4 worm cellular contexts compared by ENCODE assay signal in genomic region chrIII:12614669-12615451, ce11.
TF ChIP-seq lines count a peak whose summit lies in the region.

No protein-coding gene starts in this region.

TF ChIP-seq in whole organism, L2 larva, 48 proteins besides CTCF, POLR2A, EP300 and RAD21 (continues in another document):
- TF ChIP-seq crh-2 (tag; optimal IDR thresholded peaks at IDR 0.05; lab: Kevin White, UChicago) (peak; percentile 50), Y55F3AM.14 (GFP tag; optimal IDR thresholded peaks at IDR 0.05; lab: Kevin White, UChicago) (no peak), nhr-21 (tag; optimal IDR thresholded peaks at IDR 0.05; lab: Kevin White, UChicago) (peak; percentile 38), sma-3 (GFP tag; optimal IDR thresholded peaks at IDR 0.05; lab: Kevin White, UChicago) (peak; percentile 82), nhr-12 (tag; optimal IDR thresholded peaks at IDR 0.05; lab: Kevin White, UChicago) (no peak), F13H6.1 (tag; optimal IDR thresholded peaks at IDR 0.05; lab: Kevin White, UChicago) (peak; percentile 43), nhr-25 (tag; optimal IDR thresholded peaks at IDR 0.05; lab: Kevin White, UChicago) (peak; percentile 54), gmeb-1 (tag; optimal IDR thresholded peaks at IDR 0.05; lab: Kevin White, UChicago) (peak; percentile 57), lin-11 (tag; optimal IDR thresholded peaks at IDR 0.05; lab: Kevin White, UChicago) (peak; percentile 6), sem-4 (tag; optimal IDR thresholded peaks at IDR 0.05; lab: Kevin White, UChicago) (peak; percentile 73), ztf-1 (GFP tag; conservative IDR thresholded peaks at IDR 0.05; lab: Robert Waterston, UW) (no peak), nhr-23 (tag; optimal IDR thresholded peaks at IDR 0.05; lab: Kevin White, UChicago) (no peak), aly-2 (tag; optimal IDR thresholded peaks at IDR 0.05; lab: Kevin White, UChicago) (no peak), nhr-77 (tag; optimal IDR thresholded peaks at IDR 0.05; lab: Kevin White, UChicago) (no peak), ama-1 (optimal IDR thresholded peaks at IDR 0.05; lab: Kevin White, UChicago) (peak; percentile 82), nhr-129 (tag; optimal IDR thresholded peaks at IDR 0.05; lab: Kevin White, UChicago) (peak; percentile 79), ceh-16 (tag; optimal IDR thresholded peaks at IDR 0.05; lab: Kevin White, UChicago) (peak; percentile 20), lsy-2 (tag; optimal IDR thresholded peaks at IDR 0.05; lab: Kevin White, UChicago) (peak; percentile 38 to 57), snpc-4 (tag; optimal IDR thresholded peaks at IDR 0.05; lab: Kevin White, UChicago) (no peak), elt-3 (tag; optimal IDR thresholded peaks at IDR 0.05; lab: Kevin White, UChicago) (no peak), fos-1 (tag; optimal IDR thresholded peaks at IDR 0.05; lab: Kevin White, UChicago) (peak; percentile 91), R02D3.7 (tag; optimal IDR thresholded peaks at IDR 0.05; lab: Kevin White, UChicago) (no peak), egl-27 (tag; optimal IDR thresholded peaks at IDR 0.05; lab: Kevin White, UChicago) (no peak), unc-55 (GFP tag; optimal IDR thresholded peaks at IDR 0.05; lab: Kevin White, UChicago) (no peak)

TF ChIP-seq in whole organism, L4 larva, 104 proteins besides CTCF, POLR2A, EP300 and RAD21 (continues in another document):
- TF ChIP-seq F10B5.3 (tag; optimal IDR thresholded peaks at IDR 0.05; lab: Kevin White, UChicago) (no peak), cey-2 (tag; optimal IDR thresholded peaks at IDR 0.05; lab: Kevin White, UChicago; ENCODE audit: borderline replicate concordance, insufficient read depth) (no peak), sdz-12 (GFP tag; optimal IDR thresholded peaks at IDR 0.05; lab: Kevin White, UChicago) (no peak), egl-27 (tag; optimal IDR thresholded peaks at IDR 0.05; lab: Kevin White, UChicago) (no peak), spr-1 (tag; optimal IDR thresholded peaks at IDR 0.05; lab: Kevin White, UChicago) (no peak), R02D3.7 (tag; optimal IDR thresholded peaks at IDR 0.05; lab: Kevin White, UChicago) (no peak), hif-1 (tag; optimal IDR thresholded peaks at IDR 0.05; lab: Kevin White, UChicago) (peak in 1 of 2 experiments; percentile 59), rbr-2 (tag; optimal IDR thresholded peaks at IDR 0.05; lab: Kevin White, UChicago) (no peak), ZK546.5 (tag; optimal IDR thresholded peaks at IDR 0.05; lab: Kevin White, UChicago) (no peak), lin-13 (GFP tag; optimal IDR thresholded peaks at IDR 0.05; lab: Kevin White, UChicago) (peak; percentile 52), mdt-29 (GFP tag; IDR thresholded peaks at IDR 0.05; lab: Robert Waterston, UW) (peak; percentile 98), lin-39 (tag; optimal IDR thresholded peaks at IDR 0.05; lab: Kevin White, UChicago) (no peak), dve-1 (tag; optimal IDR thresholded peaks at IDR 0.05; lab: Kevin White, UChicago; ENCODE audit: insufficient read depth) (peak; percentile 90), attf-4 (tag; optimal IDR thresholded peaks at IDR 0.05; lab: Kevin White, UChicago) (no peak), nhr-41 (GFP tag; IDR thresholded peaks at IDR 0.05; lab: Robert Waterston, UW) (no peak), hlh-30 (tag; optimal IDR thresholded peaks at IDR 0.05; lab: Kevin White, UChicago; ENCODE audit: insufficient read depth) (peak; percentile 94), saeg-2 (GFP tag; IDR thresholded peaks at IDR 0.05; lab: Robert Waterston, UW) (0 out of 2 replicates have a peak, but pooled peaks have one; percentile 13), lin-1 (GFP tag; IDR thresholded peaks at IDR 0.05; lab: Robert Waterston, UW) (0 out of 2 replicates have a peak, but pooled peaks have one; percentile 16), hlh-11 (tag; optimal IDR thresholded peaks at IDR 0.05; lab: Kevin White, UChicago) (peak; percentile 93), D1046.2 (GFP tag; IDR thresholded peaks at IDR 0.05; lab: Robert Waterston, UW) (no peak), ces-1 (GFP tag; optimal IDR thresholded peaks at IDR 0.05; lab: Kevin White, UChicago) (no peak), mxl-2 (GFP tag; conservative IDR thresholded peaks at IDR 0.05; lab: Robert Waterston, UW) (no peak), zip-2 (tag; optimal IDR thresholded peaks at IDR 0.05; lab: Kevin White, UChicago) (no peak)

TF ChIP-seq in whole organism, late embryonic, 69 proteins besides CTCF, POLR2A, EP300 and RAD21:
- TF ChIP-seq tbx-7 (tag; optimal IDR thresholded peaks at IDR 0.05; lab: Kevin White, UChicago) (no peak), T23F11.4 (GFP tag; optimal IDR thresholded peaks at IDR 0.05; lab: Kevin White, UChicago) (peak; percentile 1), ceh-45 (GFP tag; IDR thresholded peaks at IDR 0.05; lab: Robert Waterston, UW) (no peak), fkh-6 (tag; optimal IDR thresholded peaks at IDR 0.05; lab: Kevin White, UChicago) (no peak), lim-6 (tag; optimal IDR thresholded peaks at IDR 0.05; lab: Kevin White, UChicago) (no peak), ceh-14 (tag; optimal IDR thresholded peaks at IDR 0.05; lab: Kevin White, UChicago) (peak; percentile 0), elt-2 (tag; optimal IDR thresholded peaks at IDR 0.05; lab: Kevin White, UChicago) (peak; percentile 64), nfya-1 (tag; optimal IDR thresholded peaks at IDR 0.05; lab: Kevin White, UChicago) (peak; percentile 47), tbx-2 (tag; optimal IDR thresholded peaks at IDR 0.05; lab: Kevin White, UChicago) (peak; percentile 44), npax-4 (tag; optimal IDR thresholded peaks at IDR 0.05; lab: Kevin White, UChicago) (no peak), ama-1 (optimal IDR thresholded peaks at IDR 0.05; lab: Kevin White, UChicago) (peak; percentile 29), F13H6.1 (tag; optimal IDR thresholded peaks at IDR 0.05; lab: Kevin White, UChicago) (no peak), ttx-3 (tag; optimal IDR thresholded peaks at IDR 0.05; lab: Kevin White, UChicago) (peak; percentile 80), sox-2 (GFP tag; IDR thresholded peaks at IDR 0.05; lab: Robert Waterston, UW) (no peak), unc-42 (tag; optimal IDR thresholded peaks at IDR 0.05; lab: Kevin White, UChicago) (peak; percentile 42), hlh-30 (tag; optimal IDR thresholded peaks at IDR 0.05; lab: Kevin White, UChicago; ENCODE audit: insufficient read depth) (peak; percentile 86)

TF ChIP-seq in whole organism, mixed stage, embryonic, 35 proteins besides CTCF, POLR2A, EP300 and RAD21:
- TF ChIP-seq hlh-1 (tag; optimal IDR thresholded peaks at IDR 0.05; lab: Kevin White, UChicago) (peak; percentile 61), sem-2 (GFP tag; optimal IDR thresholded peaks at IDR 0.05; lab: Kevin White, UChicago) (no peak), ceh-83 (GFP tag; optimal IDR thresholded peaks at IDR 0.05; lab: Kevin White, UChicago) (no peak), M03D4.4 (tag; optimal IDR thresholded peaks at IDR 0.05; lab: Kevin White, UChicago) (no peak), ham-2 (GFP tag; optimal IDR thresholded peaks at IDR 0.05; lab: Kevin White, UChicago) (peak; percentile 50), mep-1 (tag; optimal IDR thresholded peaks at IDR 0.05; lab: Kevin White, UChicago) (no peak), elt-1 (tag; optimal IDR thresholded peaks at IDR 0.05; lab: Kevin White, UChicago; ENCODE audit: borderline replicate concordance, insufficient read depth) (peak; percentile 74), mls-2 (tag; optimal IDR thresholded peaks at IDR 0.05; lab: Kevin White, UChicago) (peak; percentile 54), lsy-2 (tag; optimal IDR thresholded peaks at IDR 0.05; lab: Kevin White, UChicago) (no peak), bed-3 (GFP tag; optimal IDR thresholded peaks at IDR 0.05; lab: Kevin White, UChicago) (no peak), snpc-4 (tag; optimal IDR thresholded peaks at IDR 0.05; lab: Kevin White, UChicago) (no peak), nhr-12 (tag; optimal IDR thresholded peaks at IDR 0.05; lab: Kevin White, UChicago) (no peak), flh-1 (GFP tag; optimal IDR thresholded peaks at IDR 0.05; lab: Kevin White, UChicago) (no peak), ces-1 (GFP tag; optimal IDR thresholded peaks at IDR 0.05; lab: Kevin White, UChicago) (peak; percentile 90), pha-4 (tag; optimal IDR thresholded peaks at IDR 0.05; lab: Kevin White, UChicago) (no peak), elt-3 (tag; optimal IDR thresholded peaks at IDR 0.05; lab: Kevin White, UChicago) (no peak), nhr-76 (tag; optimal IDR thresholded peaks at IDR 0.05; lab: Kevin White, UChicago) (no peak), tbx-8 (GFP tag; optimal IDR thresholded peaks at IDR 0.05; lab: Kevin White, UChicago) (peak; percentile 31), unc-39 (tag; optimal IDR thresholded peaks at IDR 0.05; lab: Kevin White, UChicago) (no peak), lin-13 (tag; optimal IDR thresholded peaks at IDR 0.05; lab: Kevin White, UChicago) (peak; percentile 20), nhr-28 (tag; optimal IDR thresholded peaks at IDR 0.05; lab: Kevin White, UChicago) (no peak), zip-8 (tag; optimal IDR thresholded peaks at IDR 0.05; lab: Kevin White, UChicago) (peak; percentile 84), ceh-43 (GFP tag; optimal IDR thresholded peaks at IDR 0.05; lab: Kevin White, UChicago) (peak; percentile 54), mab-5 (tag; optimal IDR thresholded peaks at IDR 0.05; lab: Kevin White, UChicago) (no peak), ztf-11 (tag; optimal IDR thresholded peaks at IDR 0.05; lab: Kevin White, UChicago) (no peak), sptf-1 (tag; optimal IDR thresholded peaks at IDR 0.05; lab: Kevin White, UChicago) (no peak), unc-120 (tag; optimal IDR thresholded peaks at IDR 0.05; lab: Kevin White, UChicago; ENCODE audit: poor library complexity, severe bottlenecking) (peak; percentile 23), unc-62 (GFP tag; optimal IDR thresholded peaks at IDR 0.05; lab: Kevin White, UChicago) (peak; percentile 61), ceh-39 (tag; optimal IDR thresholded peaks at IDR 0.05; lab: Kevin White, UChicago) (peak; percentile 51), blmp-1 (tag; optimal IDR thresholded peaks at IDR 0.05; lab: Kevin White, UChicago) (no peak), lin-32 (GFP tag; optimal IDR thresholded peaks at IDR 0.05; lab: Kevin White, UChicago) (peak; percentile 61), drap-1 (GFP tag; optimal IDR thresholded peaks at IDR 0.05; lab: Kevin White, UChicago) (no peak), cnd-1 (tag; optimal IDR thresholded peaks at IDR 0.05; lab: Kevin White, UChicago) (peak; percentile 75), nhr-237 (tag; optimal IDR thresholded peaks at IDR 0.05; lab: Kevin White, UChicago) (no peak), nhr-2 (tag; optimal IDR thresholded peaks at IDR 0.05; lab: Kevin White, UChicago) (peak; percentile 58)
